Fruit fly (Drosophila melanogaster): Measurements from ENCODE around the gene TfIIB.

Gene TfIIB

dm6 chr2L:10413251-10414127 lies 17.6 kb upstream of the TfIIB start, which contains the start of the genes CG5355 and Klp31E (continued):
- peak; percentile 76 for TF ChIP-seq bbx (GFP tag; IDR thresholded peaks at IDR 0.05; ENCODE audit: partially characterized antibody)
- TF ChIP-seq jumu (GFP tag; optimal IDR thresholded peaks at IDR 0.05), result peak; percentile 57
- TF ChIP-seq CG10431 (GFP tag; optimal IDR thresholded peaks at IDR 0.05), result peak; percentile 46
- peak; percentile 59; the same call in 2 of the 3 replicates for TF ChIP-seq ci (GFP tag; IDR thresholded peaks at IDR 0.05)
- TF ChIP-seq CG14710 (tag; optimal IDR thresholded peaks at IDR 0.05), result peak; percentile 83
- TF ChIP-seq grau (tag; optimal IDR thresholded peaks at IDR 0.05), result peak; percentile 79
- peak; percentile 64 for TF ChIP-seq sob (GFP tag; IDR thresholded peaks at IDR 0.05)
- peak; percentile 45 for TF ChIP-seq gcm (GFP tag; optimal IDR thresholded peaks at IDR 0.05)
- peak; percentile 22 for TF ChIP-seq pho (GFP tag; optimal IDR thresholded peaks at IDR 0.05)
- TF ChIP-seq Mad (GFP tag; optimal IDR thresholded peaks at IDR 0.05), result peak; percentile 42
- peak; percentile 83 for TF ChIP-seq phol (tag; optimal IDR thresholded peaks at IDR 0.05)
- no peak for TF ChIP-seq CG4707 (GFP tag; optimal IDR thresholded peaks at IDR 0.05)
- TF ChIP-seq ssp (GFP tag; IDR thresholded peaks at IDR 0.05), result peak; percentile 74
- peak; percentile 89 for TF ChIP-seq wek (GFP tag; optimal IDR thresholded peaks at IDR 0.05)
- TF ChIP-seq vvl (GFP tag; IDR thresholded peaks at IDR 0.05), result peak; percentile 62
- peak; percentile 39 for TF ChIP-seq trem (tag; optimal IDR thresholded peaks at IDR 0.05)
- peak; percentile 57 for TF ChIP-seq mam (GFP tag; optimal IDR thresholded peaks at IDR 0.05)
- TF ChIP-seq tna (GFP tag; IDR thresholded peaks at IDR 0.05; ENCODE audit: partially characterized antibody), result no peak
- no peak for TF ChIP-seq CG18764 (GFP tag; optimal IDR thresholded peaks at IDR 0.05)
- no peak for TF ChIP-seq emc (GFP tag; optimal IDR thresholded peaks at IDR 0.05)
- TF ChIP-seq MESR4 (GFP tag; optimal IDR thresholded peaks at IDR 0.05), result peak; percentile 53
- 0 out of 2 replicates have a peak, but pooled peaks have one; percentile 17 for TF ChIP-seq wor (GFP tag; IDR thresholded peaks at IDR 0.05)
- peak; percentile 20 for TF ChIP-seq shn (GFP tag; optimal IDR thresholded peaks at IDR 0.05)
- TF ChIP-seq CG15601 (tag; optimal IDR thresholded peaks at IDR 0.05), result peak; percentile 73
- TF ChIP-seq Dll (GFP tag; IDR thresholded peaks at IDR 0.05; ENCODE audit: partially characterized antibody), result peak; percentile 80
- TF ChIP-seq sima (GFP tag; optimal IDR thresholded peaks at IDR 0.05), result no peak
- TF ChIP-seq CG4424 (GFP tag; optimal IDR thresholded peaks at IDR 0.05), result peak; percentile 73
- peak; percentile 61 for TF ChIP-seq pzg (GFP tag; optimal IDR thresholded peaks at IDR 0.05)
- TF ChIP-seq CG4820 (GFP tag; optimal IDR thresholded peaks at IDR 0.05), result peak; percentile 43
- TF ChIP-seq odd (GFP tag; optimal IDR thresholded peaks at IDR 0.05), result peak; percentile 63
- TF ChIP-seq slp2 (GFP tag; optimal IDR thresholded peaks at IDR 0.05), result peak; percentile 37
- peak; percentile 46; the same call in 1 of the 3 replicates for TF ChIP-seq mld (GFP tag; IDR thresholded peaks at IDR 0.05; ENCODE audit: partially characterized antibody)
- peak; percentile 32; the same call in 1 of the 3 replicates for TF ChIP-seq gce (GFP tag; IDR thresholded peaks at IDR 0.05)
- TF ChIP-seq CG7357 (GFP tag; IDR thresholded peaks at IDR 0.05), result peak; percentile 49; the same call in 1 of the 3 replicates
- peak; percentile 42 for TF ChIP-seq Side (GFP tag; optimal IDR thresholded peaks at IDR 0.05)
- TF ChIP-seq Bteb2 (GFP tag; optimal IDR thresholded peaks at IDR 0.05), result peak; percentile 6
- peak; percentile 71 for TF ChIP-seq Usf (GFP tag; optimal IDR thresholded peaks at IDR 0.05)
- no peak for TF ChIP-seq Hmx (GFP tag; optimal IDR thresholded peaks at IDR 0.05)
- peak; percentile 83 for TF ChIP-seq CG12659 (GFP tag; optimal IDR thresholded peaks at IDR 0.05)
- peak; percentile 69 for TF ChIP-seq CG12104 (GFP tag; optimal IDR thresholded peaks at IDR 0.05)
- peak; percentile 76 for TF ChIP-seq CG8924 (tag; optimal IDR thresholded peaks at IDR 0.05)
- peak; percentile 72 for TF ChIP-seq Doc3 (GFP tag; IDR thresholded peaks at IDR 0.05; ENCODE audit: partially characterized antibody)
- TF ChIP-seq tgo (GFP tag; IDR thresholded peaks at IDR 0.05), result peak; percentile 64; the same call in 2 of the 3 replicates
- TF ChIP-seq unc-4 (GFP tag; IDR thresholded peaks at IDR 0.05; ENCODE audit: partially characterized antibody), result peak; percentile 65
- TF ChIP-seq CG17802 (tag; optimal IDR thresholded peaks at IDR 0.05), result peak; percentile 94
- TF ChIP-seq rib (GFP tag; IDR thresholded peaks at IDR 0.05), result peak; percentile 40; the same call in 1 of the 2 replicates
- TF ChIP-seq NK7.1 (GFP tag; optimal IDR thresholded peaks at IDR 0.05), result peak; percentile 20
- peak; percentile 28 for TF ChIP-seq Max (GFP tag; optimal IDR thresholded peaks at IDR 0.05)
